Fruit fly (Drosophila melanogaster): ENCODE data around the gene ppk27.
A peak's percentile ranks its signal among the peaks of the same experiment; 100 is the strongest.

Gene ppk27

DNA sequence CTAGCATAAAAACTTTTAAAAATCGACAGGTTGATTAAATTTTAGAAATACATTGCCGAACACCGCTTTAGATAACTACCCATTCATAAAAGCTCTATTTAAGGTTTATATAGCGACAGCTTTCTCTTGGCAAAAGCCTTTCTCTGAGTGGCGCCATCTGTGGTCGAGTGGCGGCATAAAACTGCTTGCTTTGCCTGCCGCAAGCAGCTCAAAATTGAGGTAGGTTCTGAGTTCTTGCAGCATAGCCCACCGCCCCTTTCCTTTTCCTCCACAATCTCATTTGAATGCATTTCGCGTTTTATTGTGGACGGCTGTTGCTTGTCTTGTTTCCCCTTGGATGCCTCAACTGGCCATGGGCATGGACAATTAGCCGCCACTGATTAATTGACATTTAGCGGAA, 12.8 kb upstream of the ppk27 start (continued):
- TF ChIP-seq CG9437 (GFP tag; optimal IDR thresholded peaks at IDR 0.05) (peak; percentile 32), onecut (GFP tag; IDR thresholded peaks at IDR 0.05) (peak; percentile 77), NK7.1 (GFP tag; optimal IDR thresholded peaks at IDR 0.05) (no peak), CG10543 (GFP tag; optimal IDR thresholded peaks at IDR 0.05) (peak; percentile 54), Deaf1 (tag; optimal IDR thresholded peaks at IDR 0.05) (no peak), zf30C (GFP tag; optimal IDR thresholded peaks at IDR 0.05) (no peak), D19A (tag; optimal IDR thresholded peaks at IDR 0.05) (no peak), Sox100B (GFP tag; optimal IDR thresholded peaks at IDR 0.05) (no peak), CG12769 (tag; optimal IDR thresholded peaks at IDR 0.05) (peak; percentile 56), scrt (GFP tag; optimal IDR thresholded peaks at IDR 0.05) (no peak), CG1603 (tag; optimal IDR thresholded peaks at IDR 0.05) (peak; percentile 72), lbe (GFP tag; optimal IDR thresholded peaks at IDR 0.05) (no peak), tap (tag; optimal IDR thresholded peaks at IDR 0.05) (no peak), CG1832 (GFP tag; optimal IDR thresholded peaks at IDR 0.05) (no peak), tna (GFP tag; IDR thresholded peaks at IDR 0.05; ENCODE audit: partially characterized antibody) (no peak; the same call in 1 of the 2 replicates), Dek (tag; optimal IDR thresholded peaks at IDR 0.05) (peak; percentile 43), CG14050 (GFP tag; IDR thresholded peaks at IDR 0.05) (peak; percentile 22; the same call in 1 of the 3 replicates), CG7839 (tag; optimal IDR thresholded peaks at IDR 0.05) (no peak), Side (GFP tag; optimal IDR thresholded peaks at IDR 0.05) (peak; percentile 44), az2 (GFP tag; optimal IDR thresholded peaks at IDR 0.05) (peak; percentile 79), repo (GFP tag; optimal IDR thresholded peaks at IDR 0.05) (no peak), CG13894 (tag; optimal IDR thresholded peaks at IDR 0.05) (no peak), CG9876 (GFP tag; optimal IDR thresholded peaks at IDR 0.05) (peak; percentile 53), B-H1 (GFP tag; IDR thresholded peaks at IDR 0.05) (no peak; the same call in 2 of the 3 replicates), E2f2 (GFP tag; IDR thresholded peaks at IDR 0.05) (peak; percentile 32), CG34422 (GFP tag; IDR thresholded peaks at IDR 0.05) (peak; percentile 61; the same call in 2 of the 3 replicates), CG18619 (GFP tag; optimal IDR thresholded peaks at IDR 0.05) (peak; percentile 76), CG9797 (GFP tag; optimal IDR thresholded peaks at IDR 0.05) (no peak), trh (GFP tag; optimal IDR thresholded peaks at IDR 0.05) (no peak), btn (GFP tag; optimal IDR thresholded peaks at IDR 0.05) (peak; percentile 35), tio (GFP tag; optimal IDR thresholded peaks at IDR 0.05) (no peak), Camta (GFP tag; optimal IDR thresholded peaks at IDR 0.05) (peak; percentile 46), gem (tag; optimal IDR thresholded peaks at IDR 0.05) (peak; percentile 50), Sin3A (optimal IDR thresholded peaks at IDR 0.05) (no peak), CG6854 (GFP tag; optimal IDR thresholded peaks at IDR 0.05) (peak; percentile 44), Dip2 (GFP tag; IDR thresholded peaks at IDR 0.05) (no peak), CG13123 (GFP tag; optimal IDR thresholded peaks at IDR 0.05) (no peak), pho (GFP tag; optimal IDR thresholded peaks at IDR 0.05) (peak; percentile 37), CG32532 (GFP tag; IDR thresholded peaks at IDR 0.05) (peak; percentile 74), emc (GFP tag; optimal IDR thresholded peaks at IDR 0.05) (no peak), CG9609 (GFP tag; optimal IDR thresholded peaks at IDR 0.05) (peak; percentile 59), luna (GFP tag; optimal IDR thresholded peaks at IDR 0.05) (no peak), slbo (GFP tag; IDR thresholded peaks at IDR 0.05) (peak; percentile 62), Hmx (GFP tag; optimal IDR thresholded peaks at IDR 0.05) (no peak), HLHmδ (GFP tag; optimal IDR thresholded peaks at IDR 0.05) (no peak), CG6813 (GFP tag; optimal IDR thresholded peaks at IDR 0.05) (peak; percentile 3), CG15514 (GFP tag; optimal IDR thresholded peaks at IDR 0.05) (peak; percentile 9), so (GFP tag; IDR thresholded peaks at IDR 0.05) (0 out of 3 replicates have a peak, but pooled peaks have one; percentile 40), CG4424 (GFP tag; optimal IDR thresholded peaks at IDR 0.05) (peak; percentile 58), MTF-1 (GFP tag; optimal IDR thresholded peaks at IDR 0.05; ENCODE audit: borderline replicate concordance) (no peak), NfI (GFP tag; optimal IDR thresholded peaks at IDR 0.05) (peak; percentile 76)
